Worm (Caenorhabditis elegans) whole organism, late embryonic: ENCODE data around the gene fpn-1.2.
A peak's percentile ranks its signal among the peaks of the same experiment; 100 is the strongest.

ENCODE experiments used
- C38D4.7 ChIP-seq: fragments of 200-800 bp; sonication (Bioruptor generic); optimal IDR thresholded peaks from 2 replicates; lab custom pipeline; 2018; ENCODE audit warnings: mild to moderate bottlenecking, missing genetic modification characterization, moderate library complexity, missing compliant biosample characterization
- K09A11.1 ChIP-seq: sonication (generic microtip); optimal IDR thresholded peaks from 2 replicates; lab custom pipeline; 2017; ENCODE audit warnings: antibody characterized with exemption, mild to moderate bottlenecking, missing genetic modification characterization, missing compliant biosample characterization; ENCODE audit not compliant: insufficient read depth
- Y22D7AL.16 ChIP-seq: sonication (generic microtip); optimal IDR thresholded peaks from 2 replicates; lab custom pipeline; 2016; ENCODE audit warnings: missing genetic modification characterization, missing compliant biosample characterization
- ahr-1 ChIP-seq: sonication (generic microtip); optimal IDR thresholded peaks from 2 replicates; lab custom pipeline; 2016; ENCODE audit warnings: missing genetic modification characterization, missing compliant biosample characterization
- ceh-22 ChIP-seq: sonication (generic microtip); optimal IDR thresholded peaks from 2 replicates; lab custom pipeline; 2017; ENCODE audit warnings: missing biosample characterization, missing genetic modification characterization
- ceh-45 ChIP-seq: fragments of 200-800 bp; sonication (Bioruptor generic); IDR thresholded peaks from 2 replicates; pipeline ENCODE4 v1.3.6; 2022; ENCODE audit warnings: missing genetic modification reagents, missing genetic modification characterization, missing compliant biosample characterization
- ceh-48 ChIP-seq: sonication (generic microtip); optimal IDR thresholded peaks from 2 replicates; lab custom pipeline; 2016; ENCODE audit warnings: missing genetic modification characterization, inconsistent platforms, missing compliant biosample characterization
- che-1 ChIP-seq: sonication (generic microtip); optimal IDR thresholded peaks from 2 replicates; lab custom pipeline; 2016; ENCODE audit warnings: mild to moderate bottlenecking, missing genetic modification characterization, missing compliant biosample characterization
- elt-2 ChIP-seq: sonication (generic microtip); optimal IDR thresholded peaks from 2 replicates; lab custom pipeline; 2016; ENCODE audit warnings: missing genetic modification reagents, missing genetic modification characterization, missing compliant biosample characterization
- elt-4 ChIP-seq: sonication (generic microtip); optimal IDR thresholded peaks from 2 replicates; lab custom pipeline; 2016; ENCODE audit warnings: missing genetic modification characterization, missing compliant biosample characterization
- ets-4 ChIP-seq: sonication (generic microtip); optimal IDR thresholded peaks from 2 replicates; lab custom pipeline; 2016; ENCODE audit warnings: missing genetic modification characterization, missing compliant biosample characterization
- eyg-1 ChIP-seq: sonication (generic microtip); optimal IDR thresholded peaks from 2 replicates; lab custom pipeline; 2016; ENCODE audit warnings: missing genotype, missing genetic modification characterization, missing compliant biosample characterization
- hlh-15 ChIP-seq: sonication (generic microtip); optimal IDR thresholded peaks from 2 replicates; lab custom pipeline; 2016; ENCODE audit warnings: missing genetic modification characterization, missing compliant biosample characterization
- hlh-30 ChIP-seq: sonication (generic microtip); optimal IDR thresholded peaks from 2 replicates; lab custom pipeline; 2017; ENCODE audit warnings: antibody characterized with exemption, missing genetic modification characterization, missing compliant biosample characterization; ENCODE audit not compliant: insufficient read depth
- lim-6 ChIP-seq: sonication (generic microtip); optimal IDR thresholded peaks from 2 replicates; lab custom pipeline; 2016; ENCODE audit warnings: missing genetic modification characterization, missing compliant biosample characterization
- lin-11 ChIP-seq: fragments of 200-800 bp; sonication (Bioruptor generic); optimal IDR thresholded peaks from 2 replicates; lab custom pipeline; 2018; ENCODE audit warnings: mild to moderate bottlenecking, missing genetic modification characterization, missing compliant biosample characterization
- madf-2 ChIP-seq: sonication (generic microtip); optimal IDR thresholded peaks from 2 replicates; lab custom pipeline; 2017; ENCODE audit warnings: missing genetic modification characterization, missing compliant biosample characterization
- mec-3 ChIP-seq: sonication (generic microtip); optimal IDR thresholded peaks from 2 replicates; lab custom pipeline; 2016; ENCODE audit warnings: borderline replicate concordance, missing genetic modification characterization, missing compliant biosample characterization
- nhr-11 ChIP-seq: fragments of 150-350 bp; optimal IDR thresholded peaks from 2 replicates; lab custom pipeline; 2014; ENCODE audit warnings: missing biosample characterization, missing genetic modification characterization
- nhr-232 ChIP-seq: sonication (generic microtip); optimal IDR thresholded peaks from 2 replicates; lab custom pipeline; 2016; ENCODE audit warnings: missing genetic modification characterization, missing compliant biosample characterization
- pax-1 ChIP-seq: fragments of 150-350 bp; optimal IDR thresholded peaks from 2 replicates; lab custom pipeline; 2014; ENCODE audit warnings: missing biosample characterization, missing genetic modification characterization
- pqm-1 ChIP-seq: sonication (generic microtip); optimal IDR thresholded peaks from 2 replicates; lab custom pipeline; 2016; ENCODE audit warnings: missing genetic modification characterization, missing compliant biosample characterization
- pros-1 ChIP-seq: fragments of 150-350 bp; optimal IDR thresholded peaks from 2 replicates; lab custom pipeline; 2014; ENCODE audit warnings: missing biosample characterization, missing genetic modification reagents, missing genetic modification characterization
- sdc-2 ChIP-seq: sonication (generic microtip); optimal IDR thresholded peaks from 2 replicates; lab custom pipeline; 2016; ENCODE audit warnings: missing genotype, missing genetic modification characterization, missing compliant biosample characterization
- sox-2 ChIP-seq: fragments of 200-800 bp; sonication (Bioruptor generic); IDR thresholded peaks from 2 replicates; pipeline ENCODE4 v1.3.6; 2022; ENCODE audit warnings: missing genetic modification reagents, missing genetic modification characterization, missing compliant biosample characterization
- sox-4 ChIP-seq: sonication (generic microtip); optimal IDR thresholded peaks from 2 replicates; lab custom pipeline; 2017; ENCODE audit warnings: mild to moderate bottlenecking, missing genetic modification characterization, inconsistent platforms, missing compliant biosample characterization
- unc-55 ChIP-seq: sonication (generic microtip); optimal IDR thresholded peaks from 2 replicates; lab custom pipeline; 2017; ENCODE audit warnings: missing biosample characterization, missing genetic modification reagents, missing genetic modification characterization

fpn-1.2 gene

DNA sequence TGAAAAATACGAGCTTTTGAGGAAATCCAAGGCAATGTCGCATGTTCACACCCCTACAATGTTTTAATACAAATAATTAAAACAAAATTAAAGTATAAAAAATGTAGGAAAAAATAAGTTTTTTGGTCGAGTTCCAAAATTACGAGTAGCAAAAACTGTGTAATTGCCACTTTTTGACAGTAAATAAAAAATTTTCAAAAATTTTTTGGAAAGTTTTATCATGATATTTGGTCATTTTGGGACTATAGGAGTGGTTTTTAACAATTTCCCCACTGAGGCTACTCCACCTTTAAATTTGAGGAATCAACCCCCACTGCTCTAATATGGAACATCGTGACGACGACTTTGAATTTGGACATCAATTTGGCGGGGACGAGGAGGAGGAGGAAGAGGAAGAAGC lies 2.9 kb upstream of the fpn-1.2 start, which contains the start of gene gid-8:
Gene gid-8 (plus strand): TSS at position 301 of the 400 bp plus-strand sequence.
- TF ChIP-seq sox-2 (GFP tag; lab: Robert Waterston, UW) = no peak

DNA sequence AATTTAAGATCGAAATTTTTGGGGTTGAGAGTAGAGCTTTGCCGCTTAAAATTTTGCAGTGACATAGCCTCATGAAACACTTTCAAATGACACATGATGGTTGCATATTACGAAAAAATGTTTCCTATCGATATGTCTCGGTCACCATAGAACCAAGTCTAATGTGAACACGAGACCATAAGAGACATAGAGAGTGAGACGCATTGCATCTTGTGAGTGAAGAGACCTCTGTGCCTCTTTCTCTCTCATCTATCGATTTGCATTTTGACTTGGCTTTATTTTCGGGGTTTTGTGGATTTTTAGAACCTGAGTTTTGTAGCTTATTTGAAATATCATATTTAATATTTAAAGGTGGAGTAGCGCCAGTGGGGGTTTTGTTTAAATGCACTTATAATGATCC lies 2.5 kb upstream of the fpn-1.2 start:
- TF ChIP-seq mec-3 (tag; lab: Kevin White, UChicago) (no peak), ceh-48 (tag; lab: Kevin White, UChicago) (peak; percentile 66), unc-55 (GFP tag; lab: Kevin White, UChicago) (peak; percentile 17), hlh-30 (tag; lab: Kevin White, UChicago) (peak; percentile 90), ceh-45 (no peak), pros-1 (tag; lab: Kevin White, UChicago) (no peak), ets-4 (tag; lab: Kevin White, UChicago) (no peak)
- TF ChIP-seq, all 69 proteins: peak for 3

DNA sequence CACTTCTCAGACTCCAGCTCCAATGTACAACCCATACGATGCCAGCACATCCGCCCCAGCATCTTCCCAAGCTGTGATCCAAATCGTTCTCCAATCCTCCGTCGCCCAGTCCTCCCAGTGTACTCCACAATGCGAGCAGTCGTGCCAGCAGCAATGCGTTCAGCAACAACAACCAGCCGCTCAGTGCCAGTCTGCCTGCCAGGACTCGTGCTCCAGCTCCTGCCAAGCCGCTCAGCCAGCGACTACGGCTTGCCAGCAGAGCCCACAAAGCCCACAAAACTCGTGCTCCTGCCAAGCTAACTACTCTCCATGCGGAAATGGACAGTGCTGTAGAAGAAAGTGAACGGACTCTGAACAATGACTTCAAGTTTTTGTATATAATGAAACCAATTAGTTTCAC lies 1.4 kb upstream of the fpn-1.2 start:
- TF ChIP-seq elt-4 (tag; lab: Kevin White, UChicago) (peak; percentile 48), hlh-15 (tag; lab: Kevin White, UChicago) (no peak)

DNA sequence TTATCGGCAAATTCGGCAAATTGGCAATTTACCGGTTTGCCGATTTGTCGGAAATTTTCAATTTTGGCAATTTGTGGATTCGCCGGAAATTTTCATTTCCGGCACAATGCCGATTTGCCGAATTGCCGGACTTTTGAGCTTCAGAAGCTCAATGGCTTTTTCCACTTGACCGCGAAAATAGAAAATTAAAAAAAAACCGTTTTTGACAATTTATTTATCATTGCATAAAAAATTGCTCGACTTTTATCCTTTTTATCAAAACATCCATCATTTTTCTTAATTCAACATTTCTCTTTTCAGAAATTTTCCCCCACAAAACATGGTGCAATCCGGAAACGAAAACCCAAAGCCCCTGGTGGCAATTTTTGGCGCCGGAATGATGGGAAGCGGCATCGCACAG lies 4.4 kb downstream of the fpn-1.2 start, which contains the start of gene hacd-1:
Gene hacd-1 (plus strand): TSS at position 301 of the 400 bp plus-strand sequence.
- TF ChIP-seq sox-4 (tag; lab: Kevin White, UChicago) (no peak), Y22D7AL.16 (tag; lab: Kevin White, UChicago) (no peak), lin-11 (tag; lab: Kevin White, UChicago) (no peak), sdc-2 (tag; lab: Kevin White, UChicago) (no peak), pax-1 (tag; lab: Kevin White, UChicago) (no peak), C38D4.7 (no peak), sox-2 (GFP tag; lab: Robert Waterston, UW) (no peak), elt-2 (no peak), elt-4 (tag; lab: Kevin White, UChicago) (no peak), nhr-11 (tag; lab: Kevin White, UChicago) (no peak), K09A11.1 (tag; lab: Kevin White, UChicago) (no peak), unc-55 (GFP tag; lab: Kevin White, UChicago) (no peak), eyg-1 (tag; lab: Kevin White, UChicago) (no peak), nhr-232 (tag; lab: Kevin White, UChicago) (no peak), ceh-45 (no peak), lim-6 (tag; lab: Kevin White, UChicago) (no peak)

DNA sequence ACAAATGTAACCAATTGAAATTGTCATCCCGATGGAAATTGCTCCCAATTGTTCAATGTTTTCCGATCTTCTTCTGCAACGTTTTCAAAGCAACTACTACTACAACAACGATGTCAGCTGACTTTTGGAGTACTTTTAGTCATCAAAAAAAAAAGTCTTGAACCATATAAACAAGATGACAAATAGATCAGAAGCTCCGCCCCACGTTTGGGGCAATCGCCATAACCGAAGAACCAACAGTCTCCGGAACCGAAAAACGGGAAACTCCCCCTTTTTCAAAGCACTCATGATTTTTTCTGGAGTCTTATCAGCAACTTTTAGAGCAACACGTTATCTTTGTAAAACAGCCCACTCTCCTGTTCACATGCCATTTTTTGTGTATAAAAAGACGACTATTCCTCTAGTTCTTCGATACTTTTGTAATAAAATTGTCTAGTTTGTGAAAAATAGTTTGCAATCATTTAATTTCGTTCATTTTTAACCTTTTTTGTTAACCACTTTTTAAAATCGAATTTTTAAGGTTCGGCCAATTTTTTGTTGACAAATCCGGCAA lies 5.0 kb downstream of the fpn-1.2 start:
- TF ChIP-seq nhr-11 (tag; lab: Kevin White, UChicago) (no peak), elt-2 (peak; percentile 68)

DNA sequence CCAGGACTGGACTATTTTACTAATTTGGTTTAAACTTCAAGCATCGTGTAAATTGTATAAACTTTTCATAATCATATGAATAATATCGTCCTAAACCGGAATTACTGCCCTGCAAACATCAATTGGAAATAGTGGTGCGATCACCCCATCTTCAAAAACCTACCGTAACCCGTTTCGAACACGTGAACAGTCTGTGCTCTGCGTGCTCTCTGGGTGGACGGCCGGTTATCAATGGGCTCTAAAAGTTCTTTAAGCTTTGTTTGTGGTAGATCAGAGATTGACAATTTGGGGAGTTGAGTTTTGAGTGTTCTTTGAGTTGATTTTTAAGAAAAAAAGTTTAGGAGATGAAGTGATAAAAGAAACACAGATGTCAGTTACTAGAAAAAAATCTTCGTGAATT lies 7.9 kb downstream of the fpn-1.2 start:
- TF ChIP-seq che-1 (tag; lab: Kevin White, UChicago) (no peak), hlh-15 (tag; lab: Kevin White, UChicago) (no peak), ahr-1 (tag; lab: Kevin White, UChicago) (no peak), ceh-22 (tag; lab: Kevin White, UChicago) (no peak), sox-4 (tag; lab: Kevin White, UChicago) (no peak), madf-2 (tag; lab: Kevin White, UChicago) (no peak), pqm-1 (no peak)

DNA sequence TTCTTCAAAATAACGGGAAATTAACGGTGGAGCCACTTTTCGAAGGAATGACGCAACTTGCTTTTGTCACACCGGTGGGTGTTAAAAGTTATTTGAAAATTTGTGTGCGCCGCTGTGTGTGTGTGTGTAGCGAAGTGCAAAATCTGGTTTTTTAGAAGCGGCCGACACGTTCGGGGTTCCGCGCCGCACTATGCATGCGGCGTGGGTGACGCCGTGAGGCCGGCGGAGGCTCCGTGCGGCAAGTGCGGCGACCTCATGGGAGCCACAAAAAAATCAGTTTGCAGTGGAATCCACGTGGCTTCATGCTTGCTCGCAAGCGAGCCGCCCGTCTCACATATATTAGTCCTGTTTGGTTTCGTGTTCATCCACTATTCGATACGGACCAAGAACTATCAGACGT lies 9.2 kb downstream of the fpn-1.2 start:
- TF ChIP-seq ceh-45 (no peak), hlh-15 (tag; lab: Kevin White, UChicago) (no peak), sox-4 (tag; lab: Kevin White, UChicago) (no peak), pax-1 (tag; lab: Kevin White, UChicago) (no peak)
